Fruit fly (Drosophila melanogaster): ENCODE data around the gene CG46399.
A peak's percentile ranks its signal among the peaks of the same experiment; 100 is the strongest.

CG46399 gene

dm6 chrX:14846116-14846614 lies 12.9 kb upstream of the CG46399 start (continued):
- TF ChIP-seq unc-4 (GFP tag; IDR thresholded peaks at IDR 0.05; ENCODE audit: partially characterized antibody) (no peak), CG1024 (GFP tag; IDR thresholded peaks at IDR 0.05) (no peak), ranshi (GFP tag; IDR thresholded peaks at IDR 0.05) (no peak), CG16815 (GFP tag; optimal IDR thresholded peaks at IDR 0.05) (no peak), CG16863 (GFP tag; optimal IDR thresholded peaks at IDR 0.05) (no peak), Asciz (GFP tag; optimal IDR thresholded peaks at IDR 0.05) (no peak), trem (tag; optimal IDR thresholded peaks at IDR 0.05) (no peak), Oli (tag; optimal IDR thresholded peaks at IDR 0.05) (peak; percentile 13), mirr (GFP tag; optimal IDR thresholded peaks at IDR 0.05) (no peak), Dbx (GFP tag; IDR thresholded peaks at IDR 0.05) (no peak), CG15479 (GFP tag; optimal IDR thresholded peaks at IDR 0.05) (no peak), CG9215 (GFP tag; IDR thresholded peaks at IDR 0.05) (no peak), MBD-R2 (GFP tag; IDR thresholded peaks at IDR 0.05) (no peak), org-1 (GFP tag; optimal IDR thresholded peaks at IDR 0.05) (no peak), sd (tag; optimal IDR thresholded peaks at IDR 0.05) (no peak), CG6765 (GFP tag; optimal IDR thresholded peaks at IDR 0.05) (no peak), twi (tag; optimal IDR thresholded peaks at IDR 0.05) (no peak), gfzf (GFP tag; optimal IDR thresholded peaks at IDR 0.05) (no peak), CG6791 (GFP tag; IDR thresholded peaks at IDR 0.05; ENCODE audit: partially characterized antibody) (no peak), CG16813 (GFP tag; IDR thresholded peaks at IDR 0.05; ENCODE audit: partially characterized antibody) (no peak), mam (GFP tag; optimal IDR thresholded peaks at IDR 0.05) (no peak), sisA (GFP tag; IDR thresholded peaks at IDR 0.05) (no peak), cwo (GFP tag; optimal IDR thresholded peaks at IDR 0.05) (no peak), otp (GFP tag; IDR thresholded peaks at IDR 0.05) (no peak), rib (GFP tag; IDR thresholded peaks at IDR 0.05) (no peak), CG15011 (GFP tag; optimal IDR thresholded peaks at IDR 0.05) (no peak), grn (GFP tag; optimal IDR thresholded peaks at IDR 0.05) (no peak), CG9817 (tag; optimal IDR thresholded peaks at IDR 0.05) (no peak), CG17912 (GFP tag; optimal IDR thresholded peaks at IDR 0.05) (no peak), crp (GFP tag; optimal IDR thresholded peaks at IDR 0.05) (no peak), zf30C (GFP tag; optimal IDR thresholded peaks at IDR 0.05) (no peak), CG11560 (tag; IDR thresholded peaks at IDR 0.05) (no peak), Sox100B (GFP tag; optimal IDR thresholded peaks at IDR 0.05) (peak; percentile 18), CG18011 (GFP tag; optimal IDR thresholded peaks at IDR 0.05) (no peak), CG3163 (GFP tag; optimal IDR thresholded peaks at IDR 0.05) (no peak), Vsx1 (GFP tag; optimal IDR thresholded peaks at IDR 0.05) (no peak), lab (GFP tag; optimal IDR thresholded peaks at IDR 0.05) (no peak), Med (GFP tag) (peak; percentile 51), amos (GFP tag; IDR thresholded peaks at IDR 0.05; ENCODE audit: partially characterized antibody) (no peak), CG12942 (GFP tag; optimal IDR thresholded peaks at IDR 0.05) (no peak), CG11723 (GFP tag; optimal IDR thresholded peaks at IDR 0.05) (no peak), h (optimal IDR thresholded peaks at IDR 0.05) (no peak), onecut (GFP tag; IDR thresholded peaks at IDR 0.05) (no peak), CG9609 (GFP tag; optimal IDR thresholded peaks at IDR 0.05) (no peak), ssp (GFP tag; IDR thresholded peaks at IDR 0.05) (no peak), gem (tag; optimal IDR thresholded peaks at IDR 0.05) (peak; percentile 58), tna (GFP tag; IDR thresholded peaks at IDR 0.05; ENCODE audit: partially characterized antibody) (no peak), CG17802 (tag; optimal IDR thresholded peaks at IDR 0.05) (no peak), CG17829 (tag; optimal IDR thresholded peaks at IDR 0.05) (no peak), HmgD (GFP tag; optimal IDR thresholded peaks at IDR 0.05) (no peak), klu (GFP tag; IDR thresholded peaks at IDR 0.05) (no peak)
